Worm (Caenorhabditis elegans) whole organism, late embryonic: ENCODE results near the gene C05B5.11.

Experiments used
- F13H6.1 ChIP-seq: sonication (generic microtip); optimal IDR thresholded peaks from 2 replicates; lab custom pipeline; 2016; ENCODE audit warnings: missing genetic modification characterization, missing compliant biosample characterization
- K02D7.2 ChIP-seq: sonication (generic microtip); optimal IDR thresholded peaks from 2 replicates; lab custom pipeline; 2017; ENCODE audit warnings: mild to moderate bottlenecking, missing genetic modification characterization, missing compliant biosample characterization
- K09A11.1 ChIP-seq: sonication (generic microtip); optimal IDR thresholded peaks from 2 replicates; lab custom pipeline; 2017; ENCODE audit warnings: antibody characterized with exemption, mild to moderate bottlenecking, missing genetic modification characterization, missing compliant biosample characterization; ENCODE audit not compliant: insufficient read depth
- ama-1 ChIP-seq: fragments of 150-350 bp; optimal IDR thresholded peaks from 2 replicates; lab custom pipeline; 2014
- ceh-19 ChIP-seq: fragments of 200-800 bp; sonication (Bioruptor generic); optimal IDR thresholded peaks from 2 replicates; lab custom pipeline; 2018; ENCODE audit warnings: mild to moderate bottlenecking, missing genetic modification characterization, missing compliant biosample characterization
- ceh-2 ChIP-seq: sonication (generic microtip); optimal IDR thresholded peaks from 2 replicates; lab custom pipeline; 2016; ENCODE audit warnings: missing genotype, missing genetic modification characterization, missing compliant biosample characterization
- ceh-22 ChIP-seq: sonication (generic microtip); optimal IDR thresholded peaks from 2 replicates; lab custom pipeline; 2017; ENCODE audit warnings: missing biosample characterization, missing genetic modification characterization
- ceh-24 ChIP-seq: sonication (generic microtip); optimal IDR thresholded peaks from 2 replicates; lab custom pipeline; 2016; ENCODE audit warnings: mild to moderate bottlenecking, missing genetic modification characterization, missing compliant biosample characterization
- ceh-30 ChIP-seq: fragments of 150-350 bp; optimal IDR thresholded peaks from 2 replicates; lab custom pipeline; 2014; ENCODE audit warnings: missing biosample characterization, missing genetic modification characterization
- ceh-31 ChIP-seq: sonication (generic microtip); optimal IDR thresholded peaks from 2 replicates; lab custom pipeline; 2016; ENCODE audit warnings: missing genetic modification characterization, missing compliant biosample characterization
- ceh-9 ChIP-seq: sonication (generic microtip); optimal IDR thresholded peaks from 2 replicates; lab custom pipeline; 2016; ENCODE audit warnings: mild to moderate bottlenecking, missing genetic modification characterization, inconsistent platforms, missing compliant biosample characterization
- che-1 ChIP-seq: sonication (generic microtip); optimal IDR thresholded peaks from 2 replicates; lab custom pipeline; 2016; ENCODE audit warnings: mild to moderate bottlenecking, missing genetic modification characterization, missing compliant biosample characterization
- dmd-4 ChIP-seq: sonication (generic microtip); optimal IDR thresholded peaks from 2 replicates; lab custom pipeline; 2016; ENCODE audit warnings: borderline replicate concordance, missing genetic modification characterization, missing compliant biosample characterization
- elt-2 ChIP-seq: sonication (generic microtip); optimal IDR thresholded peaks from 2 replicates; lab custom pipeline; 2016; ENCODE audit warnings: missing genetic modification reagents, missing genetic modification characterization, missing compliant biosample characterization
- elt-4 ChIP-seq: sonication (generic microtip); optimal IDR thresholded peaks from 2 replicates; lab custom pipeline; 2016; ENCODE audit warnings: missing genetic modification characterization, missing compliant biosample characterization
- ets-4 ChIP-seq: sonication (generic microtip); optimal IDR thresholded peaks from 2 replicates; lab custom pipeline; 2016; ENCODE audit warnings: missing genetic modification characterization, missing compliant biosample characterization
- eyg-1 ChIP-seq: sonication (generic microtip); optimal IDR thresholded peaks from 2 replicates; lab custom pipeline; 2016; ENCODE audit warnings: missing genotype, missing genetic modification characterization, missing compliant biosample characterization
- fkh-10 ChIP-seq: fragments of 150-350 bp; optimal IDR thresholded peaks from 2 replicates; lab custom pipeline; 2014; ENCODE audit warnings: missing biosample characterization, missing genetic modification reagents, missing genetic modification characterization
- gmeb-2 ChIP-seq: sonication (generic microtip); optimal IDR thresholded peaks from 2 replicates; lab custom pipeline; 2016; ENCODE audit warnings: missing genetic modification characterization, inconsistent platforms, missing compliant biosample characterization
- hlh-30 ChIP-seq: sonication (generic microtip); optimal IDR thresholded peaks from 2 replicates; lab custom pipeline; 2017; ENCODE audit warnings: antibody characterized with exemption, missing genetic modification characterization, missing compliant biosample characterization; ENCODE audit not compliant: insufficient read depth
- lim-6 ChIP-seq: sonication (generic microtip); optimal IDR thresholded peaks from 2 replicates; lab custom pipeline; 2016; ENCODE audit warnings: missing genetic modification characterization, missing compliant biosample characterization
- lin-11 ChIP-seq: fragments of 200-800 bp; sonication (Bioruptor generic); optimal IDR thresholded peaks from 2 replicates; lab custom pipeline; 2018; ENCODE audit warnings: mild to moderate bottlenecking, missing genetic modification characterization, missing compliant biosample characterization
- mec-3 ChIP-seq: sonication (generic microtip); optimal IDR thresholded peaks from 2 replicates; lab custom pipeline; 2016; ENCODE audit warnings: borderline replicate concordance, missing genetic modification characterization, missing compliant biosample characterization
- nhr-11 ChIP-seq: fragments of 150-350 bp; optimal IDR thresholded peaks from 2 replicates; lab custom pipeline; 2014; ENCODE audit warnings: missing biosample characterization, missing genetic modification characterization
- nhr-232 ChIP-seq: sonication (generic microtip); optimal IDR thresholded peaks from 2 replicates; lab custom pipeline; 2016; ENCODE audit warnings: missing genetic modification characterization, missing compliant biosample characterization
- pat-9 ChIP-seq: fragments of 200-800 bp; sonication (Bioruptor generic); optimal IDR thresholded peaks from 2 replicates; lab custom pipeline; 2018; ENCODE audit warnings: mild to moderate bottlenecking, missing genetic modification characterization, moderate library complexity, missing compliant biosample characterization
- pax-1 ChIP-seq: fragments of 150-350 bp; optimal IDR thresholded peaks from 2 replicates; lab custom pipeline; 2014; ENCODE audit warnings: missing biosample characterization, missing genetic modification characterization
- pha-4 ChIP-seq: fragments of 150-350 bp; optimal IDR thresholded peaks from 2 replicates; lab custom pipeline; 2018; ENCODE audit warnings: missing biosample characterization, missing genetic modification reagents, missing genetic modification characterization
- pqm-1 ChIP-seq: sonication (generic microtip); optimal IDR thresholded peaks from 2 replicates; lab custom pipeline; 2016; ENCODE audit warnings: missing genetic modification characterization, missing compliant biosample characterization
- pros-1 ChIP-seq: fragments of 150-350 bp; optimal IDR thresholded peaks from 2 replicates; lab custom pipeline; 2014; ENCODE audit warnings: missing biosample characterization, missing genetic modification reagents, missing genetic modification characterization
- rnt-1 ChIP-seq: sonication (generic microtip); optimal IDR thresholded peaks from 2 replicates; lab custom pipeline; 2016; ENCODE audit warnings: missing genetic modification characterization, missing compliant biosample characterization
- tbx-7 ChIP-seq: sonication (generic microtip); optimal IDR thresholded peaks from 2 replicates; lab custom pipeline; 2016; ENCODE audit warnings: missing genotype, missing genetic modification characterization, missing compliant biosample characterization
- unc-3 ChIP-seq, 2 experiments: fragments of 200-800 bp in 1 of 2; sonication (Bioruptor generic) in 1 of 2; sonication (generic microtip) in 1 of 2; conservative IDR thresholded peaks in 1 of 2; optimal IDR thresholded peaks in 1 of 2; 2 replicates each; pipeline versions ENCODE4 v1.3.6 to Lab custom; 2016 to 2022; ENCODE audit warnings: missing compliant biosample characterization in 2 of 2, missing genetic modification characterization in 2 of 2, missing genetic modification reagents in 1 of 2
- unc-42 ChIP-seq: sonication (generic microtip); optimal IDR thresholded peaks from 2 replicates; lab custom pipeline; 2016; ENCODE audit warnings: missing genotype, missing genetic modification characterization, missing compliant biosample characterization
- zip-5 ChIP-seq: sonication (generic microtip); optimal IDR thresholded peaks from 2 replicates; lab custom pipeline; 2016; ENCODE audit warnings: missing genetic modification characterization, missing compliant biosample characterization
- ztf-16 ChIP-seq: sonication (generic microtip); optimal IDR thresholded peaks from 2 replicates; lab custom pipeline; 2017; ENCODE audit warnings: missing genetic modification characterization, missing compliant biosample characterization

The C05B5.11 gene

ce11 chrIII:10004213-10004612 is at the start of gene C05B5.11:
Gene C05B5.11 (plus strand): TSS chrIII:10004513.
- TF ChIP-seq pros-1 (tag; lab: Kevin White, UChicago) (no peak), ceh-30 (tag; lab: Kevin White, UChicago) (no peak), ceh-19 (no peak), ceh-22 (tag; lab: Kevin White, UChicago) (no peak), ama-1 (lab: Kevin White, UChicago) (no peak), nhr-232 (tag; lab: Kevin White, UChicago) (no peak), ztf-16 (tag; lab: Kevin White, UChicago) (no peak), zip-5 (tag; lab: Kevin White, UChicago) (no peak), rnt-1 (tag; lab: Kevin White, UChicago) (no peak), nhr-11 (tag; lab: Kevin White, UChicago) (no peak), mec-3 (tag; lab: Kevin White, UChicago) (no peak), tbx-7 (tag; lab: Kevin White, UChicago) (no peak)
- TF ChIP-seq, all 69 proteins: peak for 0

- TF ChIP-seq lin-11 (no peak), K09A11.1 (tag; lab: Kevin White, UChicago) (no peak), ceh-19 (no peak), hlh-30 (tag; lab: Kevin White, UChicago) (no peak), ztf-16 (tag; lab: Kevin White, UChicago) (no peak), ets-4 (tag; lab: Kevin White, UChicago) (no peak), pat-9 (tag; lab: Kevin White, UChicago) (no peak), tbx-7 (tag; lab: Kevin White, UChicago) (no peak), ceh-24 (tag; lab: Kevin White, UChicago) (no peak), ceh-30 (tag; lab: Kevin White, UChicago) (no peak), ceh-9 (tag; lab: Kevin White, UChicago) (no peak), pax-1 (tag; lab: Kevin White, UChicago) (no peak), rnt-1 (tag; lab: Kevin White, UChicago) (no peak), unc-42 (tag; lab: Kevin White, UChicago) (no peak), pha-4 (tag; lab: Kevin White, UChicago) (no peak), eyg-1 (no peak), elt-2 (no peak), K02D7.2 (no peak)
Observed at ce11 chrIII:9956123-9956522, 48.2 kb upstream of the C05B5.11 start, which contains the start of gene mog-1. Gene mog-1 (minus strand): TSS chrIII:9956215.

- TF ChIP-seq ceh-2 (tag; lab: Kevin White, UChicago) (no peak), elt-2 (no peak), tbx-7 (tag; lab: Kevin White, UChicago) (no peak), fkh-10 (no peak), ceh-19 (no peak), rnt-1 (tag; lab: Kevin White, UChicago) (no peak), zip-5 (tag; lab: Kevin White, UChicago) (no peak), mec-3 (tag; lab: Kevin White, UChicago) (no peak), elt-4 (tag; lab: Kevin White, UChicago) (no peak), ets-4 (tag; lab: Kevin White, UChicago) (no peak)
Observed at ce11 chrIII:9956665-9957401, 47.5 kb upstream of the C05B5.11 start, which contains the start of gene alx-1. Gene alx-1 (plus strand): TSS chrIII:9957351.

ce11 chrIII:9963447-9963846 is 40.9 kb upstream of the C05B5.11 start:
- TF ChIP-seq zip-5 (tag; lab: Kevin White, UChicago) (no peak), ceh-30 (tag; lab: Kevin White, UChicago) (no peak), F13H6.1 (no peak)
- TF ChIP-seq, all 69 proteins: peak for 0

- TF ChIP-seq gmeb-2 (tag; lab: Kevin White, UChicago) = no peak
- TF ChIP-seq nhr-232 (tag; lab: Kevin White, UChicago) = no peak
- TF ChIP-seq pqm-1 (tag; lab: Kevin White, UChicago) = no peak
- no peak for TF ChIP-seq lim-6 (tag; lab: Kevin White, UChicago)
- no peak for TF ChIP-seq pat-9 (tag; lab: Kevin White, UChicago)
- TF ChIP-seq ceh-24 (tag; lab: Kevin White, UChicago) = no peak
- no peak for TF ChIP-seq nhr-11 (tag; lab: Kevin White, UChicago)
- TF ChIP-seq tbx-7 (tag; lab: Kevin White, UChicago) = no peak
- TF ChIP-seq zip-5 (tag; lab: Kevin White, UChicago) = no peak
- TF ChIP-seq ceh-31 (tag; lab: Kevin White, UChicago) = no peak
- no peak for TF ChIP-seq che-1 (tag; lab: Kevin White, UChicago)
- TF ChIP-seq dmd-4 (tag; lab: Kevin White, UChicago) = no peak
- TF ChIP-seq unc-3 (GFP tag; conservative IDR thresholded peaks at IDR 0.05; lab: Robert Waterston, UW) = no peak
- TF ChIP-seq unc-3 (tag; optimal IDR thresholded peaks at IDR 0.05; lab: Kevin White, UChicago) = no peak
Observed at ce11 chrIII:9964416-9964815, 39.9 kb upstream of the C05B5.11 start.
